Fruit fly (Drosophila melanogaster): ENCODE data around the gene tefu.

The tefu gene

dm6 chr3R:15229329-15229876, 12.6 kb downstream of the tefu start, which contains the start of the genes Art3 and mRpS10 (continued):
- TF ChIP-seq CG14860 (GFP tag; IDR thresholded peaks at IDR 0.05; ENCODE audit: partially characterized antibody), result no peak
- peak; percentile 100 for TF ChIP-seq fd96Cb (tag; optimal IDR thresholded peaks at IDR 0.05)
- TF ChIP-seq lbe (GFP tag; optimal IDR thresholded peaks at IDR 0.05), result peak; percentile 99
- peak; percentile 100 for TF ChIP-seq CG10147 (GFP tag; optimal IDR thresholded peaks at IDR 0.05)
- TF ChIP-seq inv (GFP tag; IDR thresholded peaks at IDR 0.05; ENCODE audit: partially characterized antibody), result no peak
- TF ChIP-seq CG10209 (GFP tag; optimal IDR thresholded peaks at IDR 0.05), result peak; percentile 100
- peak; percentile 100 for TF ChIP-seq ttk (GFP tag; IDR thresholded peaks at IDR 0.05)
- peak; percentile 100 for TF ChIP-seq ro (GFP tag; IDR thresholded peaks at IDR 0.05)
- TF ChIP-seq CG10366 (GFP tag; IDR thresholded peaks at IDR 0.05), result peak; percentile 100
- TF ChIP-seq crc (GFP tag; optimal IDR thresholded peaks at IDR 0.05), result peak; percentile 99
- TF ChIP-seq CG8388 (GFP tag; optimal IDR thresholded peaks at IDR 0.05), result peak; percentile 100
- peak; percentile 100 for TF ChIP-seq CG6813 (GFP tag; optimal IDR thresholded peaks at IDR 0.05)
- TF ChIP-seq CG12744 (GFP tag; optimal IDR thresholded peaks at IDR 0.05), result peak; percentile 100
- TF ChIP-seq CrebB (tag; optimal IDR thresholded peaks at IDR 0.05), result peak; percentile 100
- TF ChIP-seq crol (GFP tag; IDR thresholded peaks at IDR 0.05), result peak; percentile 93
- TF ChIP-seq z (GFP tag; IDR thresholded peaks at IDR 0.05), result peak; percentile 88
- TF ChIP-seq Mad (GFP tag; optimal IDR thresholded peaks at IDR 0.05), result peak; percentile 100
- TF ChIP-seq pzg (GFP tag; optimal IDR thresholded peaks at IDR 0.05), result peak; percentile 76
- peak; percentile 100 for TF ChIP-seq CoRest (tag; optimal IDR thresholded peaks at IDR 0.05)
- TF ChIP-seq tio (GFP tag; optimal IDR thresholded peaks at IDR 0.05), result peak; percentile 100
- peak; percentile 100 for TF ChIP-seq gcm (GFP tag; optimal IDR thresholded peaks at IDR 0.05)
- peak; percentile 100 for TF ChIP-seq tx (GFP tag; optimal IDR thresholded peaks at IDR 0.05)
- peak; percentile 100 for TF ChIP-seq slou (GFP tag; optimal IDR thresholded peaks at IDR 0.05)
- peak; percentile 100 for TF ChIP-seq az2 (GFP tag; optimal IDR thresholded peaks at IDR 0.05)
- TF ChIP-seq ewg (GFP tag; optimal IDR thresholded peaks at IDR 0.05), result peak; percentile 100
- TF ChIP-seq CG8765 (GFP tag; IDR thresholded peaks at IDR 0.05), result peak; percentile 100
- TF ChIP-seq trem (tag; optimal IDR thresholded peaks at IDR 0.05), result peak; percentile 98
- 0 out of 2 replicates have a peak, but pooled peaks have one; percentile 36 for TF ChIP-seq CG42726 (GFP tag; IDR thresholded peaks at IDR 0.05; ENCODE audit: partially characterized antibody)
- TF ChIP-seq twi (tag; optimal IDR thresholded peaks at IDR 0.05), result peak; percentile 100
- TF ChIP-seq vnd (GFP tag; IDR thresholded peaks at IDR 0.05; ENCODE audit: partially characterized antibody), result no peak
- TF ChIP-seq bowl (GFP tag; IDR thresholded peaks at IDR 0.05), result peak; percentile 99
- peak; percentile 100 for TF ChIP-seq Mes4 (GFP tag; optimal IDR thresholded peaks at IDR 0.05)
- TF ChIP-seq nau (GFP tag; optimal IDR thresholded peaks at IDR 0.05), result no peak
- peak; percentile 100 for TF ChIP-seq C15 (GFP tag; IDR thresholded peaks at IDR 0.05)
- TF ChIP-seq CG6654 (GFP tag; optimal IDR thresholded peaks at IDR 0.05), result peak; percentile 96
- peak; percentile 100 for TF ChIP-seq zfh1 (GFP tag; IDR thresholded peaks at IDR 0.05)
- TF ChIP-seq Side (GFP tag; optimal IDR thresholded peaks at IDR 0.05), result peak; percentile 100
- peak; percentile 99 for TF ChIP-seq CkIIα-i1 (GFP tag; IDR thresholded peaks at IDR 0.05)
- TF ChIP-seq fd3F (GFP tag; optimal IDR thresholded peaks at IDR 0.05), result peak; percentile 100
- TF ChIP-seq hkb (optimal IDR thresholded peaks at IDR 0.05), result peak; percentile 45
- peak; percentile 100 for TF ChIP-seq hkb (GFP tag; IDR thresholded peaks at IDR 0.05)
- TF ChIP-seq CG8944 (GFP tag; optimal IDR thresholded peaks at IDR 0.05), result peak; percentile 100
- TF ChIP-seq Xrp1 (GFP tag; IDR thresholded peaks at IDR 0.05), result peak; percentile 100
- no peak for TF ChIP-seq Lpt (GFP tag; optimal IDR thresholded peaks at IDR 0.05)
- peak; percentile 100 for TF ChIP-seq CG13424 (tag; optimal IDR thresholded peaks at IDR 0.05)
- peak; percentile 96 for TF ChIP-seq CG15073 (GFP tag; optimal IDR thresholded peaks at IDR 0.05)

All from whole organism, embryonic.